Worm (Caenorhabditis elegans): ENCODE measurements around the gene gon-1.

DNA sequence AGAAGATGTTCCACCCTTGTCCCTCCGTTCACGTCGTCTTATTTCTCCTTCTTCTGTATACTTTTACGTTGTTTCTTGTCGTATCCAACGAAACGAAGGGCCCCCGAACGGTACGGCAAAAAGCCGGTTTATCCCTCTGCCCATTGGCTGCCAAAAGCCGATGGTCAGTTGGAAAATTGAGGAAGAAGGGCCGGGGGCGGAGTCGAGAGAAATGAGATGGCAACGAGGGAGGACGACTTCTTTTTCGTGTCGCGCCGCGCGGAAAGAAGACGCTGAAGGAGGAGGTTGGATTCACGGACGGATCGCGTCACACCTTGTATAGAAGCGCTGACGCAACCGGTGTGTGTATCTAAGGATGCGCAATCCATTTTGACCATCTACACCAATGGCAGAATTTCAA lies 38.1 kb downstream of the gon-1 start:
- TF ChIP-seq nhr-28 (tag; optimal IDR thresholded peaks at IDR 0.05) (no peak), lin-15B (tag; optimal IDR thresholded peaks at IDR 0.05) (no peak), nhr-76 (tag; optimal IDR thresholded peaks at IDR 0.05) (no peak), mab-9 (GFP tag; IDR thresholded peaks at IDR 0.05) (no peak), pqm-1 (tag; optimal IDR thresholded peaks at IDR 0.05) (no peak)

Data from whole organism, L1 larva.